Worm (Caenorhabditis elegans) whole organism, L4 larva: ENCODE results near the gene Y75B8A.19.

Experiments used
- F26F4.8 ChIP-seq: fragments of 200-800 bp; sonication (Bioruptor generic); conservative IDR thresholded peaks from 2 replicates; pipeline ENCODE4 v1.3.6; 2022; ENCODE audit warnings: missing genetic modification characterization, missing compliant biosample characterization
- R02D3.7 ChIP-seq: fragments of 150-350 bp; sonication (generic microtip); optimal IDR thresholded peaks from 3 replicates; lab custom pipeline; 2014; ENCODE audit warnings: missing biosample characterization, missing genetic modification characterization
- ceh-28 ChIP-seq: fragments of 150-350 bp; optimal IDR thresholded peaks from 2 replicates; lab custom pipeline; 2014; ENCODE audit warnings: missing biosample characterization, missing genetic modification reagents, missing genetic modification characterization
- ces-1 ChIP-seq: fragments of 150-350 bp; sonication (generic microtip); optimal IDR thresholded peaks from 4 replicates; lab custom pipeline; 2014; ENCODE audit warnings: missing biosample characterization, missing genetic modification reagents, missing genetic modification characterization
- fkh-10 ChIP-seq: fragments of 150-350 bp; optimal IDR thresholded peaks from 2 replicates; lab custom pipeline; 2014; ENCODE audit warnings: missing biosample characterization, missing genetic modification reagents, missing genetic modification characterization
- nhr-25 ChIP-seq: sonication (generic microtip); optimal IDR thresholded peaks from 2 replicates; lab custom pipeline; 2017; ENCODE audit warnings: missing genetic modification characterization, mild to moderate bottlenecking, missing compliant biosample characterization, antibody characterized with exemption, moderate library complexity, borderline replicate concordance; ENCODE audit not compliant: insufficient read depth
- nhr-77 ChIP-seq: fragments of 150-350 bp; optimal IDR thresholded peaks from 2 replicates; lab custom pipeline; 2014; ENCODE audit warnings: missing biosample characterization, missing genetic modification characterization
- set-16 ChIP-seq: fragments of 200-800 bp; sonication (Bioruptor generic); IDR thresholded peaks from 2 replicates; pipeline ENCODE4 v1.3.6; 2022; ENCODE audit warnings: missing genetic modification reagents, missing genetic modification characterization, missing compliant biosample characterization
- unc-130 ChIP-seq: sonication (generic microtip); optimal IDR thresholded peaks from 2 replicates; lab custom pipeline; 2016; ENCODE audit warnings: missing genetic modification reagents, missing genetic modification characterization, missing compliant biosample characterization
- unc-62 ChIP-seq, 3 experiments: fragments of 150-350 bp in 1 of 3; sonication (generic microtip); optimal IDR thresholded peaks in 2 of 3; peaks in 1 of 3; 1 replicate in 1 of 3; 2 replicates in 2 of 3; lab custom pipeline; 2014 to 2017; ENCODE audit warnings: missing biosample characterization in 3 of 3, missing genetic modification characterization in 3 of 3, missing genetic modification reagents in 3 of 3, missing genotype in 1 of 3

ce11 chrIII:12182919-12183318 lies 43.5 kb upstream of the Y75B8A.19 start, which contains the start of gene Y75B8A.10:
- no peak for TF ChIP-seq unc-62 (GFP tag; optimal IDR thresholded peaks at IDR 0.05 in 1 of 2; lab: Kevin White, UChicago)
- no peak for TF ChIP-seq unc-62 (tag; optimal IDR thresholded peaks at IDR 0.05; lab: Kevin White, UChicago)
- TF ChIP-seq nhr-25 (tag; lab: Kevin White, UChicago) = no peak
- no peak for TF ChIP-seq F26F4.8 (GFP tag; lab: Robert Waterston, UW)
- TF ChIP-seq R02D3.7 (tag; lab: Kevin White, UChicago) = no peak
- TF ChIP-seq unc-130 (GFP tag; lab: Kevin White, UChicago) = no peak
- TF ChIP-seq nhr-77 (tag; lab: Kevin White, UChicago) = no peak
- no peak for TF ChIP-seq set-16 (GFP tag; lab: Robert Waterston, UW)
- TF ChIP-seq fkh-10 = no peak
- TF ChIP-seq ceh-28 = no peak
- no peak for TF ChIP-seq ces-1 (GFP tag; lab: Kevin White, UChicago)
